Worm (Caenorhabditis elegans) whole organism, L2 larva: Measurements from ENCODE around the gene W02F12.8.

Experiments
- R02D3.7 ChIP-seq: fragments of 150-350 bp; optimal IDR thresholded peaks from 2 replicates; lab custom pipeline; 2014; ENCODE audit warnings: missing biosample characterization, missing genetic modification characterization
- ZK546.5 ChIP-seq: sonication (generic microtip); optimal IDR thresholded peaks from 2 replicates; lab custom pipeline; 2017; ENCODE audit warnings: missing biosample characterization, missing genetic modification characterization
- aly-2 ChIP-seq: fragments of 150-350 bp; optimal IDR thresholded peaks from 2 replicates; lab custom pipeline; 2014; ENCODE audit warnings: missing biosample characterization, missing genetic modification characterization
- ceh-82 ChIP-seq: fragments of 150-350 bp; optimal IDR thresholded peaks from 2 replicates; lab custom pipeline; 2014; ENCODE audit warnings: missing biosample characterization, missing genetic modification characterization
- dmd-4 ChIP-seq: sonication (generic microtip); optimal IDR thresholded peaks from 2 replicates; lab custom pipeline; 2017; ENCODE audit warnings: missing biosample characterization, missing genetic modification characterization
- elt-1 ChIP-seq: fragments of 150-350 bp; optimal IDR thresholded peaks from 2 replicates; lab custom pipeline; 2014; ENCODE audit warnings: missing biosample characterization, missing genetic modification characterization
- lin-13 ChIP-seq: fragments of 150-350 bp; optimal IDR thresholded peaks from 2 replicates; lab custom pipeline; 2014; ENCODE audit warnings: missing biosample characterization, missing genetic modification reagents, missing genetic modification characterization
- lsy-2 ChIP-seq, 2 experiments: fragments of 150-350 bp in 1 of 2; sonication (generic microtip) in 1 of 2; optimal IDR thresholded peaks; 2 replicates each; lab custom pipeline; 2014 to 2017; ENCODE audit warnings: missing biosample characterization in 2 of 2, missing genetic modification characterization in 2 of 2
- mab-5 ChIP-seq: fragments of 150-350 bp; optimal IDR thresholded peaks from 2 replicates; lab custom pipeline; 2014; ENCODE audit warnings: missing biosample characterization, missing genetic modification characterization
- nhr-11 ChIP-seq: fragments of 150-350 bp; optimal IDR thresholded peaks from 2 replicates; lab custom pipeline; 2014; ENCODE audit warnings: missing biosample characterization, missing genetic modification characterization
- nhr-237 ChIP-seq: fragments of 150-350 bp; optimal IDR thresholded peaks from 2 replicates; lab custom pipeline; 2014; ENCODE audit warnings: missing biosample characterization, missing genetic modification characterization
- nhr-77 ChIP-seq: fragments of 150-350 bp; optimal IDR thresholded peaks from 2 replicates; lab custom pipeline; 2014; ENCODE audit warnings: missing biosample characterization, missing genetic modification characterization
- snpc-4 ChIP-seq: fragments of 150-350 bp; optimal IDR thresholded peaks from 2 replicates; lab custom pipeline; 2014; ENCODE audit warnings: missing biosample characterization, missing genetic modification characterization
- ztf-11 ChIP-seq: sonication (generic microtip); optimal IDR thresholded peaks from 2 replicates; lab custom pipeline; 2017; ENCODE audit warnings: missing biosample characterization, missing genetic modification characterization

DNA sequence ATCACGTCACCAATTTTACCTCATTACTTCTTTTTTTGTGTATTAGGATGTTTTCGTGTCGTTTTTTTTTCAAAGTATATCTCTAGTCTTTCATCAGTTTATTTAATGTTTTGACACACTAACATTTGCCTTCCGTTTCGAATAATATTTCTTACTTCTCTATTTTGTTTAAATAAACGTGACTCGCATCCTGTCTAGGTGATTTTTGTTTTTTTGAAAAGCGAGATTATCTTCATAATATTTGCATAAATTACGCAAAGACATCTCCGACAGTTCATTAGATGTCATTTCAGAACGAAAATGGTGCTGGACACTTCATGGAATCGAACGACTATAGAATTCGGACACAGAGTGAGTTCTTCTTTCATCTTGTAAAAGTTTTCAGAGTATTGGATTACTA lies 45.3 kb downstream of the W02F12.8 start, which contains the start of gene T10H9.1:
- no peak for TF ChIP-seq R02D3.7
- no peak for TF ChIP-seq nhr-11
- TF ChIP-seq nhr-77 (tag; lab: Kevin White, UChicago), result no peak
- no peak for TF ChIP-seq lsy-2 (tag; optimal IDR thresholded peaks at IDR 0.05; lab: Kevin White, UChicago)
- no peak for TF ChIP-seq ztf-11 (tag; lab: Kevin White, UChicago)
- TF ChIP-seq nhr-237 (tag; lab: Kevin White, UChicago), result no peak
- TF ChIP-seq dmd-4, result no peak
- no peak for TF ChIP-seq snpc-4 (tag; lab: Kevin White, UChicago)
- TF ChIP-seq ceh-82, result no peak
- TF ChIP-seq lin-13 (GFP tag; lab: Kevin White, UChicago), result no peak
- TF ChIP-seq ZK546.5, result no peak
- TF ChIP-seq mab-5 (tag; lab: Kevin White, UChicago), result no peak
- TF ChIP-seq elt-1 (tag; lab: Kevin White, UChicago), result no peak
- TF ChIP-seq aly-2 (tag; lab: Kevin White, UChicago), result no peak
